Fruit fly (Drosophila melanogaster) whole organism, pupa: ENCODE results near the gene Or10a.

ENCODE experiments used
- CG14655 ChIP-seq: fragments of 200-800 bp; sonication (Bioruptor generic); optimal IDR thresholded peaks from 3 replicates; lab custom pipeline; 2017; ENCODE audit warnings: mild to moderate bottlenecking, missing biosample characterization, missing genetic modification reagents, missing genetic modification characterization
- CG15710 ChIP-seq: fragments of 200-800 bp; sonication (Bioruptor generic); optimal IDR thresholded peaks from 2 replicates; lab custom pipeline; 2018; ENCODE audit warnings: missing biosample characterization, mild to moderate bottlenecking, missing genetic modification characterization, moderate library complexity
- CG32121 ChIP-seq: fragments of 200-800 bp; sonication (Bioruptor generic); IDR thresholded peaks from 2 replicates; pipeline ENCODE4 v1.3.6; 2022; ENCODE audit warnings: missing biosample characterization, missing genetic modification characterization
- CG4496 ChIP-seq: fragments of 200-800 bp; sonication (Bioruptor generic); IDR thresholded peaks from 3 replicates; pipeline ENCODE4 v1.3.6; 2022; ENCODE audit warnings: missing biosample characterization, missing genetic modification characterization
- CG8159 ChIP-seq: fragments of 200-800 bp; sonication (Bioruptor generic); optimal IDR thresholded peaks from 3 replicates; lab custom pipeline; 2018; ENCODE audit warnings: missing biosample characterization, mild to moderate bottlenecking, missing genetic modification characterization, moderate library complexity
- CG8301 ChIP-seq: fragments of 200-800 bp; sonication (Bioruptor generic); optimal IDR thresholded peaks from 2 replicates; lab custom pipeline; 2018; ENCODE audit warnings: missing biosample characterization, mild to moderate bottlenecking, missing genetic modification characterization
- EcR ChIP-seq: fragments of 200-800 bp; sonication (Bioruptor generic); optimal IDR thresholded peaks from 3 replicates; lab custom pipeline; 2019; ENCODE audit warnings: missing biosample characterization, missing genetic modification characterization, mild to moderate bottlenecking, moderate library complexity, missing genetic modification reagents
- Pif1A ChIP-seq: fragments of 200-800 bp; sonication (Bioruptor generic); optimal IDR thresholded peaks from 3 replicates; lab custom pipeline; 2016; ENCODE audit warnings: missing biosample characterization, missing genetic modification characterization

DNA sequence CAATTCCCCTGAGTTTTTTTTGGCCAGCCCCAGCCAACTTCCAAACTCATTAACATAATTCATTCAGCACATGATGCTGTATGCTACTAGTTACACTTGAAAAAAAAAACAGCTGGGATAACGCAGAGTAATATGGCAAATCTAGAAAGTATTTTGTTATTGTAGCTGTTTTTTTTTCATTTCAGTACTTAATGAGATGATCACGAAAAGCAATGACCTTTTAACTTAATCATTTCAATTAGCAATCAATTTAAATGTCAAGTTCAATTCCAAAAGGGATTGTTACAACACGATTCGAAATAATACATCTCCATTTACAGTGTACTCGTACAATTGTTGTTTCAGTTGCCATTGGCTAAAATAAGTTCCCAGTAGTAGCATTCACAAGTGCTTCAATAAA lies 33.2 kb upstream of the Or10a start:
- TF ChIP-seq CG14655 (GFP tag; lab: Kevin White, UChicago): no peak
- no peak for TF ChIP-seq CG15710
- TF ChIP-seq CG8301 (tag; lab: Kevin White, UChicago): no peak
- TF ChIP-seq CG32121 (GFP tag; lab: Robert Waterston, UW): no peak
- TF ChIP-seq Pif1A (GFP tag; lab: Kevin White, UChicago): no peak
- TF ChIP-seq CG8159 (tag; lab: Kevin White, UChicago): no peak
- TF ChIP-seq EcR: no peak
- no peak for TF ChIP-seq CG4496 (GFP tag; lab: Robert Waterston, UW)
